Worm (Caenorhabditis elegans) whole organism, mixed stage, embryonic: Measurements from ENCODE around the gene arl-8.

Source experiments
- bed-3 ChIP-seq: fragments of 200-800 bp; sonication (Bioruptor generic); optimal IDR thresholded peaks from 3 replicates; lab custom pipeline; 2018; ENCODE audit warnings: mild to moderate bottlenecking, missing genetic modification characterization, moderate library complexity, missing compliant biosample characterization
- blmp-1 ChIP-seq: fragments of 150-350 bp; optimal IDR thresholded peaks from 2 replicates; lab custom pipeline; 2014; ENCODE audit warnings: missing biosample characterization, missing genetic modification characterization
- ceh-39 ChIP-seq: fragments of 150-350 bp; optimal IDR thresholded peaks from 2 replicates; lab custom pipeline; 2014; ENCODE audit warnings: missing biosample characterization, missing genetic modification characterization
- ceh-43 ChIP-seq: fragments of 200-800 bp; sonication (Bioruptor generic); optimal IDR thresholded peaks from 2 replicates; lab custom pipeline; 2018; ENCODE audit warnings: mild to moderate bottlenecking, missing genetic modification characterization, moderate library complexity, missing compliant biosample characterization
- ceh-83 ChIP-seq: fragments of 200-800 bp; sonication (Bioruptor generic); optimal IDR thresholded peaks from 2 replicates; lab custom pipeline; 2018; ENCODE audit warnings: mild to moderate bottlenecking, missing genetic modification characterization, missing compliant biosample characterization
- ces-1 ChIP-seq: fragments of 150-350 bp; optimal IDR thresholded peaks from 2 replicates; lab custom pipeline; 2014; ENCODE audit warnings: missing biosample characterization, missing genetic modification reagents, missing genetic modification characterization
- drap-1 ChIP-seq: fragments of 200-800 bp; sonication (Bioruptor generic); optimal IDR thresholded peaks from 3 replicates; lab custom pipeline; 2018; ENCODE audit warnings: mild to moderate bottlenecking, missing genetic modification characterization, missing compliant biosample characterization
- elt-1 ChIP-seq: sonication (generic microtip); optimal IDR thresholded peaks from 2 replicates; lab custom pipeline; 2017; ENCODE audit warnings: missing genetic modification characterization, mild to moderate bottlenecking, missing compliant biosample characterization, antibody characterized with exemption, moderate library complexity, borderline replicate concordance; ENCODE audit not compliant: insufficient read depth
- elt-3 ChIP-seq: fragments of 150-350 bp; optimal IDR thresholded peaks from 2 replicates; lab custom pipeline; 2014; ENCODE audit warnings: missing biosample characterization, missing genetic modification characterization
- flh-1 ChIP-seq: fragments of 200-800 bp; sonication (Bioruptor generic); optimal IDR thresholded peaks from 2 replicates; lab custom pipeline; 2018; ENCODE audit warnings: mild to moderate bottlenecking, missing genetic modification characterization, moderate library complexity, missing compliant biosample characterization
- ham-2 ChIP-seq: fragments of 200-800 bp; sonication (Bioruptor generic); optimal IDR thresholded peaks from 2 replicates; lab custom pipeline; 2018; ENCODE audit warnings: mild to moderate bottlenecking, missing genetic modification characterization, missing compliant biosample characterization
- hlh-1 ChIP-seq: fragments of 150-350 bp; optimal IDR thresholded peaks from 2 replicates; lab custom pipeline; 2014; ENCODE audit warnings: missing biosample characterization, missing genetic modification reagents, missing genetic modification characterization
- lin-13 ChIP-seq: fragments of 150-350 bp; optimal IDR thresholded peaks from 2 replicates; lab custom pipeline; 2014; ENCODE audit warnings: missing biosample characterization, missing genetic modification characterization
- lsy-2 ChIP-seq: fragments of 150-350 bp; optimal IDR thresholded peaks from 2 replicates; lab custom pipeline; 2014; ENCODE audit warnings: missing biosample characterization, missing genetic modification characterization
- mab-5 ChIP-seq: fragments of 150-350 bp; optimal IDR thresholded peaks from 2 replicates; lab custom pipeline; 2014; ENCODE audit warnings: missing biosample characterization, missing genetic modification characterization
- mep-1 ChIP-seq: fragments of 150-350 bp; optimal IDR thresholded peaks from 2 replicates; lab custom pipeline; 2017; ENCODE audit warnings: missing biosample characterization, missing genetic modification reagents, missing genetic modification characterization, inconsistent platforms
- mls-2 ChIP-seq: sonication (generic microtip); optimal IDR thresholded peaks from 2 replicates; lab custom pipeline; 2016; ENCODE audit warnings: mild to moderate bottlenecking, missing genetic modification characterization, moderate library complexity, missing compliant biosample characterization
- nhr-12 ChIP-seq: fragments of 150-350 bp; optimal IDR thresholded peaks from 2 replicates; lab custom pipeline; 2014; ENCODE audit warnings: missing biosample characterization, missing genetic modification characterization
- nhr-2 ChIP-seq: fragments of 150-350 bp; optimal IDR thresholded peaks from 2 replicates; lab custom pipeline; 2014; ENCODE audit warnings: missing biosample characterization, missing genetic modification characterization
- nhr-237 ChIP-seq: fragments of 150-350 bp; optimal IDR thresholded peaks from 2 replicates; lab custom pipeline; 2014; ENCODE audit warnings: missing biosample characterization, missing genetic modification characterization
- nhr-28 ChIP-seq: fragments of 150-350 bp; optimal IDR thresholded peaks from 2 replicates; lab custom pipeline; 2014; ENCODE audit warnings: missing biosample characterization, missing genetic modification characterization
- nhr-76 ChIP-seq: sonication (generic microtip); optimal IDR thresholded peaks from 2 replicates; lab custom pipeline; 2017; ENCODE audit warnings: missing biosample characterization, missing genetic modification characterization
- pha-4 ChIP-seq: fragments of 150-350 bp; optimal IDR thresholded peaks from 2 replicates; lab custom pipeline; 2018; ENCODE audit warnings: missing biosample characterization, missing genetic modification reagents, missing genetic modification characterization
- sem-2 ChIP-seq: fragments of 200-800 bp; sonication (Bioruptor generic); optimal IDR thresholded peaks from 2 replicates; lab custom pipeline; 2018; ENCODE audit warnings: mild to moderate bottlenecking, missing genetic modification characterization, missing compliant biosample characterization
- snpc-4 ChIP-seq: fragments of 150-350 bp; optimal IDR thresholded peaks from 2 replicates; lab custom pipeline; 2014; ENCODE audit warnings: missing biosample characterization, missing genetic modification characterization
- sptf-1 ChIP-seq: sonication (generic microtip); optimal IDR thresholded peaks from 2 replicates; lab custom pipeline; 2017; ENCODE audit warnings: mild to moderate bottlenecking, missing genetic modification characterization, moderate library complexity, missing compliant biosample characterization
- tbx-8 ChIP-seq: fragments of 200-800 bp; sonication (Bioruptor generic); optimal IDR thresholded peaks from 2 replicates; lab custom pipeline; 2018; ENCODE audit warnings: mild to moderate bottlenecking, missing genetic modification characterization, moderate library complexity, missing compliant biosample characterization
- unc-120 ChIP-seq: sonication (generic microtip); optimal IDR thresholded peaks from 2 replicates; lab custom pipeline; 2017; ENCODE audit warnings: missing genetic modification characterization, missing compliant biosample characterization; ENCODE audit not compliant: poor library complexity, severe bottlenecking
- unc-39 ChIP-seq: fragments of 150-350 bp; optimal IDR thresholded peaks from 2 replicates; lab custom pipeline; 2014; ENCODE audit warnings: missing biosample characterization, missing genetic modification characterization
- unc-62 ChIP-seq: fragments of 150-350 bp; optimal IDR thresholded peaks from 2 replicates; lab custom pipeline; 2014; ENCODE audit warnings: missing biosample characterization, missing genetic modification reagents, missing genetic modification characterization

Gene arl-8

ce11 chrIV:14825379-14825778 lies 27.4 kb downstream of the arl-8 start, which contains the start of gene rps-18:
Gene rps-18 (plus strand): TSS chrIV:14825679.
- TF ChIP-seq ceh-39 (tag; lab: Kevin White, UChicago) (no peak), pha-4 (tag; lab: Kevin White, UChicago) (no peak), nhr-237 (tag; lab: Kevin White, UChicago) (no peak), ham-2 (GFP tag; lab: Kevin White, UChicago) (no peak), drap-1 (GFP tag; lab: Kevin White, UChicago) (no peak), lsy-2 (tag; lab: Kevin White, UChicago) (no peak), elt-1 (tag; lab: Kevin White, UChicago) (no peak), snpc-4 (tag; lab: Kevin White, UChicago) (no peak), ceh-83 (GFP tag; lab: Kevin White, UChicago) (no peak), unc-39 (no peak), unc-120 (tag; lab: Kevin White, UChicago) (no peak), mep-1 (tag; lab: Kevin White, UChicago) (no peak), bed-3 (GFP tag; lab: Kevin White, UChicago) (no peak), hlh-1 (tag; lab: Kevin White, UChicago) (no peak), nhr-12 (no peak)

DNA sequence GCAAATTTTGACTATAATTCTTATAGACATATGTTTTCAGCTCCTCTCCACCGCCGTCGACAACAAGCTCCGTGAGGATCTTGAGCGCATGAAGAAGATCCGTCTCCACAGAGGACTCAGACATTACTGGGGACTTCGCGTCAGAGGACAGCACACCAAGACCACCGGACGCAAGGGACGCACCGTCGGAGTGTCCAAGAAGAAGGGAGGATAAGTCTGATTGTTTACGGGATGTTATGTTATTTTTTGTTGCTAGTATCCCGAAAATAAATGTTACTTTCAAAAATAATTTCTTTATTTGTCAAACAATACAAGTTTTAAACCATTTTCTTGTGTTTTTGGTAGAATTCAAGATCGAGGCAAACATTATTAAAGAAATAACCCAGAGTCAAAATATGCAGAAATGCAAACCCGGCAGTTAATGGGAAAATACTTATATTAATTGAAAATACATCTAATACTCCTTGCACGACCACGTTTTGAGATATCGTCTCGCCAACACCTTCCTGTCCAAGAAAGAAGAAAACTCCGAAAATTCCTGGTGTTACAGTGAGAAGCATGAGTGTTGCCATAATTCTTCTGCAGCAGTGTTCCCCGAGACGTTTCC lies 28.3 kb downstream of the arl-8 start:
- no peak for TF ChIP-seq bed-3 (GFP tag; lab: Kevin White, UChicago)
- no peak for TF ChIP-seq pha-4 (tag; lab: Kevin White, UChicago)
- no peak for TF ChIP-seq blmp-1 (tag; lab: Kevin White, UChicago)
- no peak for TF ChIP-seq flh-1 (GFP tag; lab: Kevin White, UChicago)

DNA sequence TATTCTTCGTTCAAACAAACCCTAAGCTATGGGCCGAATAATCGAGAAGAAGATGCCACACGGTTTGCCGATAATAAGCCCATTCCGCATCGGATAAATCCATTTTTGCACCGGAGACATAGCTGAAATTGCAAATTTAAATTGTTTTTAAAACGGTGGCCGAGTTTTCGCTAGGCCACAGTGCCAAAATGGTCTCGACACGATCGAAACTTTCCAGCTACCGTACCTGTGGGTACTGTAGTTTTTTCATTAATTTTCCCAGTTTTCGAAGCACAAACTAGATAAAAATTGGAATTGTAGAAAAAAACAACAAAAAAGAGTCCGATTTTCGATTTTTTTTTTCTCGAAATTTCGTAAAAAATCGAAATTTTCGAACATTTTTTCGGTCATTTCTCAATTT lies 30.3 kb downstream of the arl-8 start:
- TF ChIP-seq sem-2 (GFP tag; lab: Kevin White, UChicago), result no peak
- TF ChIP-seq lsy-2 (tag; lab: Kevin White, UChicago), result no peak
- TF ChIP-seq unc-62 (GFP tag; lab: Kevin White, UChicago), result no peak
- TF ChIP-seq blmp-1 (tag; lab: Kevin White, UChicago), result no peak
- TF ChIP-seq nhr-237 (tag; lab: Kevin White, UChicago), result no peak
- no peak for TF ChIP-seq nhr-76
- no peak for TF ChIP-seq mls-2
- TF ChIP-seq lin-13, result no peak
- TF ChIP-seq unc-120 (tag; lab: Kevin White, UChicago), result no peak
- no peak for TF ChIP-seq ces-1 (GFP tag; lab: Kevin White, UChicago)
- no peak for TF ChIP-seq snpc-4 (tag; lab: Kevin White, UChicago)
- TF ChIP-seq ceh-83 (GFP tag; lab: Kevin White, UChicago), result no peak
- TF ChIP-seq nhr-12, result no peak
- no peak for TF ChIP-seq mab-5 (tag; lab: Kevin White, UChicago)
- TF ChIP-seq bed-3 (GFP tag; lab: Kevin White, UChicago), result no peak
- no peak for TF ChIP-seq drap-1 (GFP tag; lab: Kevin White, UChicago)
- no peak for TF ChIP-seq ceh-43
- TF ChIP-seq sptf-1, result no peak
- no peak for TF ChIP-seq nhr-2 (tag; lab: Kevin White, UChicago)
- TF ChIP-seq tbx-8 (GFP tag; lab: Kevin White, UChicago), result no peak

DNA sequence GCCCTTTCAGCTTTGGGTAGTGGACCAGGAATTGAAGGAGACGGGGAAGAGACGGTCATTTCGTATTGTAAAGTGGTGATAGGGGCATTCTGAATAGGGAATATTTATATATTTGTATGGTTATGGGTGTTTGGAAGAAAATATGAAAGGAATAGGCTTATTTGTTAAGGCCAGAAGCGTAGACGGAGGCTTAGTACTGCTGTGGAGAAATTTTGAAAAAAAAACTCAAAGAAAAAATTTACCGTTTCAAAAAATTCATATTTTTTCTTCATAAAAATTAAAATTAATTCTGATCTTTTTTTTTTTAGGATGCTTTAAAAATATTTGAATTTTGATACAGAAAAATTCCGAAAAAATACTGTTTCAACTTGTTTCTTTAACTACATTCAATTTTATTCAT lies 31.1 kb downstream of the arl-8 start, which contains the start of gene hhat-2:
Gene hhat-2, minus strand, starts transcription at position 101 of the 400 bp plus-strand sequence.
- TF ChIP-seq lsy-2 (tag; lab: Kevin White, UChicago) (no peak), blmp-1 (tag; lab: Kevin White, UChicago) (no peak), tbx-8 (GFP tag; lab: Kevin White, UChicago) (no peak), unc-120 (tag; lab: Kevin White, UChicago) (no peak), ham-2 (GFP tag; lab: Kevin White, UChicago) (no peak), nhr-28 (no peak), elt-3 (tag; lab: Kevin White, UChicago) (no peak)

DNA sequence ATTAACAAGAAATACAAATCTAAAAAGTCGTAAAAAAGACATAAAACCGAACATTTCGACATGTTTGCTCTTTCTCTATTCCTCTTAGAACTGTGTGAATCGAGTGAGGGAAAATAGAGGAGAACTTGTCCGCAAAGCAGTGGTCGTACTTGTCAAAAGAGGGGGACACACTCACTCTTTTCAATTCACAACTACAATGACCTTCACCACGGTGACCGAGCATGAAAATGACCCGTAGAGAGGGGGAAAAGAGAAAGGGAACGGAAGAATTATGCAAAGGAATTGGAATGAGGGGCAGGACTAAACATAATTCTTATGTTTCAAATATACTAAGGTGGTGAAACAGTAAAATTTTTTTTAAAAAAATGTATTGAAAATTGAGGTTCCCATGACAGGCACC lies 35.6 kb downstream of the arl-8 start:
- TF ChIP-seq sptf-1, result peak; percentile 15
- no peak for TF ChIP-seq blmp-1 (tag; lab: Kevin White, UChicago)
- TF ChIP-seq, all 35 proteins: peak for 1
